Fruit fly (Drosophila melanogaster): ENCODE measurements around the gene CG7299.

CG7299 gene

DNA sequence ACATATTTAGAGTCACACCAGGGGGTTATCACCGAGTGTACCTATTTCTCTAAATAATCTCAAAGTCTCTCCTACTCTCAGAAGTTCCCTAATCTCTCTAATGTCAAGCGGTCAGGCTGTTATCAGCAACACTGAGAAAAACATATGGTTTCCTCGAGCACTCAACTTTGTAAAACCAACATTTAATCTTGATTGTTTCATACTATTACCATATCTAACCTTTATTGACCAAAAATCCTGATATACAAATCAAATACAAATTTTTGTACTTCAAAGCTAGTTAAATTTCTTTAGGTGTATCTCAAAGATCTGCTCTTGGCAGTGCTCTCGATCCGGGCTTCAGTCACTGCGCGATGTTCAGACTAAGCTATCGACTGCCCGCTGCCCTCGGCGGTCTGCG is 19.1 kb upstream of the CG7299 start, which contains the start of gene CG6415 (continued):
- peak; percentile 50; the same call in 1 of the 3 replicates for TF ChIP-seq CG2889 (GFP tag; IDR thresholded peaks at IDR 0.05)
- TF ChIP-seq lola (GFP tag; optimal IDR thresholded peaks at IDR 0.05), result peak in 1 of 3 experiments; percentile 70
- TF ChIP-seq CG7271 (tag; optimal IDR thresholded peaks at IDR 0.05), result no peak
- peak; percentile 68 for TF ChIP-seq E2f1 (GFP tag; IDR thresholded peaks at IDR 0.05)
- TF ChIP-seq NK7.1 (GFP tag; optimal IDR thresholded peaks at IDR 0.05), result peak; percentile 48
- TF ChIP-seq HHEX (GFP tag; optimal IDR thresholded peaks at IDR 0.05), result peak; percentile 70
- TF ChIP-seq tin (GFP tag; optimal IDR thresholded peaks at IDR 0.05), result peak; percentile 70
- no peak for TF ChIP-seq disco-r (GFP tag; optimal IDR thresholded peaks at IDR 0.05)
- no peak for TF ChIP-seq YL-1 (GFP tag; optimal IDR thresholded peaks at IDR 0.05)
- peak; percentile 73; the same call in 2 of the 3 replicates for TF ChIP-seq ase (GFP tag; IDR thresholded peaks at IDR 0.05)
- no peak for TF ChIP-seq hbn (GFP tag; IDR thresholded peaks at IDR 0.05; ENCODE audit: partially characterized antibody)
- TF ChIP-seq CG10366 (GFP tag; IDR thresholded peaks at IDR 0.05), result peak; percentile 68
- TF ChIP-seq zen2 (GFP tag; IDR thresholded peaks at IDR 0.05; ENCODE audit: partially characterized antibody), result no peak
- peak; percentile 94 for TF ChIP-seq sens (GFP tag)
- TF ChIP-seq CG11093 (GFP tag; IDR thresholded peaks at IDR 0.05), result peak; percentile 49; the same call in 1 of the 3 replicates
- no peak for TF ChIP-seq CG14860 (GFP tag; IDR thresholded peaks at IDR 0.05; ENCODE audit: partially characterized antibody)
- TF ChIP-seq CG1603 (tag; optimal IDR thresholded peaks at IDR 0.05), result peak; percentile 84
- TF ChIP-seq CG1832 (GFP tag; optimal IDR thresholded peaks at IDR 0.05), result no peak
- peak; percentile 68 for TF ChIP-seq scrt (GFP tag; optimal IDR thresholded peaks at IDR 0.05)
- TF ChIP-seq pho (GFP tag; optimal IDR thresholded peaks at IDR 0.05), result peak; percentile 54
- TF ChIP-seq Meics (GFP tag; optimal IDR thresholded peaks at IDR 0.05), result peak; percentile 77
- TF ChIP-seq CG3163 (GFP tag; optimal IDR thresholded peaks at IDR 0.05), result peak; percentile 42
- no peak for TF ChIP-seq p53 (GFP tag; optimal IDR thresholded peaks at IDR 0.05)
- TF ChIP-seq repo (GFP tag; optimal IDR thresholded peaks at IDR 0.05), result peak; percentile 66
- peak; percentile 70 for TF ChIP-seq CG14710 (tag; optimal IDR thresholded peaks at IDR 0.05)
- TF ChIP-seq CG12071 (GFP tag; optimal IDR thresholded peaks at IDR 0.05), result peak; percentile 65
- no peak for TF ChIP-seq abd-A (tag; optimal IDR thresholded peaks at IDR 0.05)
- TF ChIP-seq gt (GFP tag; IDR thresholded peaks at IDR 0.05), result no peak
- peak; percentile 60 for TF ChIP-seq Hr3 (GFP tag; optimal IDR thresholded peaks at IDR 0.05)
- TF ChIP-seq dati (GFP tag; IDR thresholded peaks at IDR 0.05), result peak; percentile 50; the same call in 1 of the 2 replicates
- peak; percentile 12 for TF ChIP-seq CG2116 (GFP tag; optimal IDR thresholded peaks at IDR 0.05)
- TF ChIP-seq crc (GFP tag; optimal IDR thresholded peaks at IDR 0.05), result peak; percentile 52
- TF ChIP-seq CG33213 (GFP tag; optimal IDR thresholded peaks at IDR 0.05), result peak; percentile 44
- no peak for TF ChIP-seq sc (optimal IDR thresholded peaks at IDR 0.05)
- peak; percentile 47 for TF ChIP-seq sc (GFP tag; optimal IDR thresholded peaks at IDR 0.05)
- TF ChIP-seq Doc3 (GFP tag; IDR thresholded peaks at IDR 0.05; ENCODE audit: partially characterized antibody), result no peak
- TF ChIP-seq ATbp (GFP tag; optimal IDR thresholded peaks at IDR 0.05), result peak; percentile 71
- TF ChIP-seq CG17912 (GFP tag; optimal IDR thresholded peaks at IDR 0.05), result no peak
- TF ChIP-seq Oli (tag; optimal IDR thresholded peaks at IDR 0.05), result peak; percentile 78
- TF ChIP-seq pzg (GFP tag; optimal IDR thresholded peaks at IDR 0.05), result no peak
- no peak for TF ChIP-seq Sry-β (GFP tag; optimal IDR thresholded peaks at IDR 0.05)
- peak; percentile 48 for TF ChIP-seq CG1602 (GFP tag; optimal IDR thresholded peaks at IDR 0.05)
- peak; percentile 45 for TF ChIP-seq Bteb2 (GFP tag; optimal IDR thresholded peaks at IDR 0.05)
- peak; percentile 86 for TF ChIP-seq vvl (GFP tag; IDR thresholded peaks at IDR 0.05)
- TF ChIP-seq CG11723 (GFP tag; optimal IDR thresholded peaks at IDR 0.05), result peak; percentile 40
- TF ChIP-seq fd96Cb (tag; optimal IDR thresholded peaks at IDR 0.05), result peak; percentile 75
- peak; percentile 48 for TF ChIP-seq CG18476 (GFP tag; optimal IDR thresholded peaks at IDR 0.05)
- TF ChIP-seq ab (GFP tag; optimal IDR thresholded peaks at IDR 0.05), result no peak
- TF ChIP-seq insv (GFP tag; optimal IDR thresholded peaks at IDR 0.05), result no peak
- TF ChIP-seq croc (GFP tag; conservative IDR thresholded peaks at IDR 0.05), result peak; percentile 64
- peak; percentile 40 for TF ChIP-seq jing (GFP tag; optimal IDR thresholded peaks at IDR 0.05)

Data from whole organism, embryonic.